Worm (Caenorhabditis elegans) whole organism, L1 larva: Measurements from ENCODE around the gene hmg-1.1.
A peak's percentile ranks its signal among the peaks of the same experiment; 100 is the strongest.

Experiments
- C16A3.4 ChIP-seq: fragments of 150-350 bp; optimal IDR thresholded peaks from 2 replicates; lab custom pipeline; 2014; ENCODE audit warnings: missing biosample characterization, missing genetic modification characterization
- C34B4.2 ChIP-seq: sonication (generic microtip); optimal IDR thresholded peaks from 2 replicates; lab custom pipeline; 2017; ENCODE audit warnings: mild to moderate bottlenecking, missing genetic modification characterization, missing compliant biosample characterization
- aha-1 ChIP-seq: fragments of 150-350 bp; optimal IDR thresholded peaks from 2 replicates; lab custom pipeline; 2014; ENCODE audit warnings: missing biosample characterization, missing genetic modification characterization
- aly-2 ChIP-seq: fragments of 150-350 bp; optimal IDR thresholded peaks from 2 replicates; lab custom pipeline; 2014; ENCODE audit warnings: missing biosample characterization, missing genetic modification characterization
- dsc-1 ChIP-seq: sonication (generic microtip); optimal IDR thresholded peaks from 2 replicates; lab custom pipeline; 2016; ENCODE audit warnings: mild to moderate bottlenecking, missing genetic modification characterization, missing compliant biosample characterization
- efl-1 ChIP-seq, 4 experiments: fragments of 150-350 bp; optimal IDR thresholded peaks in 3 of 4; peaks in 1 of 4; 1 replicate in 1 of 4; 2 replicates in 3 of 4; lab custom pipeline; 2014; ENCODE audit warnings: missing biosample characterization in 2 of 4, missing genetic modification characterization in 2 of 4, missing genetic modification reagents in 2 of 4
- egl-27 ChIP-seq, 2 experiments: fragments of 150-350 bp in 1 of 2; sonication (generic microtip); optimal IDR thresholded peaks; 3 replicates each; lab custom pipeline; 2017 to 2018; ENCODE audit warnings: missing biosample characterization in 2 of 2, missing genetic modification characterization in 2 of 2, missing genetic modification reagents in 2 of 2
- elt-3 ChIP-seq, 6 experiments: fragments of 150-350 bp in 1 of 6; sonication (generic microtip); optimal IDR thresholded peaks; 2 replicates each; lab custom pipeline; 2017 to 2018; ENCODE audit warnings: missing biosample characterization in 6 of 6, missing genetic modification characterization in 6 of 6, inconsistent platforms in 1 of 6
- ets-5 ChIP-seq: fragments of 200-800 bp; sonication (Bioruptor generic); IDR thresholded peaks from 2 replicates; pipeline ENCODE4 v1.3.6; 2022; ENCODE audit warnings: missing genetic modification characterization, missing compliant biosample characterization
- fkh-10 ChIP-seq: sonication (generic microtip); optimal IDR thresholded peaks from 2 replicates; lab custom pipeline; 2017; ENCODE audit warnings: missing biosample characterization, missing genetic modification reagents, missing genetic modification characterization
- fos-1 ChIP-seq: fragments of 150-350 bp; optimal IDR thresholded peaks from 2 replicates; lab custom pipeline; 2014; ENCODE audit warnings: missing biosample characterization, missing genetic modification characterization
- hlh-4 ChIP-seq: sonication (generic microtip); optimal IDR thresholded peaks from 2 replicates; lab custom pipeline; 2016; ENCODE audit warnings: mild to moderate bottlenecking, missing genetic modification characterization, missing compliant biosample characterization
- irx-1 ChIP-seq: sonication (generic microtip); optimal IDR thresholded peaks from 2 replicates; lab custom pipeline; 2016; ENCODE audit warnings: missing genetic modification characterization, missing compliant biosample characterization
- isw-1 ChIP-seq: fragments of 200-800 bp; sonication (Bioruptor generic); IDR thresholded peaks from 2 replicates; pipeline ENCODE4 v1.3.6; 2022; ENCODE audit warnings: missing genetic modification characterization, missing compliant biosample characterization
- jun-1 ChIP-seq: fragments of 150-350 bp; optimal IDR thresholded peaks from 2 replicates; lab custom pipeline; 2014; ENCODE audit warnings: missing biosample characterization, missing genetic modification reagents, missing genetic modification characterization
- lin-13 ChIP-seq: fragments of 150-350 bp; optimal IDR thresholded peaks from 2 replicates; lab custom pipeline; 2014; ENCODE audit warnings: missing biosample characterization, missing genetic modification reagents, missing genetic modification characterization
- lin-14 ChIP-seq: fragments of 200-800 bp; sonication (Bioruptor generic); optimal IDR thresholded peaks from 2 replicates; lab custom pipeline; 2018; ENCODE audit warnings: mild to moderate bottlenecking, missing genetic modification characterization, moderate library complexity, missing compliant biosample characterization
- lin-35 ChIP-seq, 2 experiments: fragments of 150-350 bp; optimal IDR thresholded peaks; 2 replicates each; lab custom pipeline; 2014; ENCODE audit warnings: missing biosample characterization in 2 of 2, missing genetic modification characterization in 2 of 2, missing genetic modification reagents in 2 of 2
- nhr-11 ChIP-seq: fragments of 150-350 bp; optimal IDR thresholded peaks from 2 replicates; lab custom pipeline; 2014; ENCODE audit warnings: missing biosample characterization, missing genetic modification characterization
- nhr-12 ChIP-seq: sonication (generic microtip); optimal IDR thresholded peaks from 2 replicates; lab custom pipeline; 2017; ENCODE audit warnings: missing biosample characterization, missing genetic modification characterization
- nhr-19 ChIP-seq: fragments of 200-800 bp; sonication (Bioruptor generic); conservative IDR thresholded peaks from 2 replicates; pipeline ENCODE4 v1.3.6; 2022; ENCODE audit warnings: missing genetic modification characterization, missing compliant biosample characterization
- nhr-20 ChIP-seq: sonication (generic microtip); optimal IDR thresholded peaks from 2 replicates; lab custom pipeline; 2016; ENCODE audit warnings: mild to moderate bottlenecking, missing genetic modification characterization, missing compliant biosample characterization
- nhr-76 ChIP-seq: sonication (generic microtip); optimal IDR thresholded peaks from 2 replicates; lab custom pipeline; 2017; ENCODE audit warnings: missing biosample characterization, missing genetic modification characterization
- nhr-77 ChIP-seq: fragments of 150-350 bp; optimal IDR thresholded peaks from 2 replicates; lab custom pipeline; 2014; ENCODE audit warnings: missing biosample characterization, missing genetic modification characterization
- pax-3 ChIP-seq: fragments of 200-800 bp; sonication (Bioruptor generic); optimal IDR thresholded peaks from 2 replicates; lab custom pipeline; 2018; ENCODE audit warnings: mild to moderate bottlenecking, missing genetic modification characterization, moderate library complexity, missing compliant biosample characterization
- pqm-1 ChIP-seq: sonication (generic microtip); optimal IDR thresholded peaks from 3 replicates; lab custom pipeline; 2017; ENCODE audit warnings: missing biosample characterization, missing genetic modification characterization
- rnt-1 ChIP-seq: sonication (generic microtip); optimal IDR thresholded peaks from 2 replicates; lab custom pipeline; 2016; ENCODE audit warnings: mild to moderate bottlenecking, missing genetic modification characterization, moderate library complexity, missing compliant biosample characterization
- skn-1 ChIP-seq: fragments of 150-350 bp; optimal IDR thresholded peaks from 2 replicates; lab custom pipeline; 2014; ENCODE audit warnings: missing biosample characterization, missing genetic modification characterization
- snpc-4 ChIP-seq: fragments of 150-350 bp; optimal IDR thresholded peaks from 2 replicates; lab custom pipeline; 2014; ENCODE audit warnings: missing biosample characterization, missing genetic modification characterization
- snu-23 ChIP-seq: sonication (generic microtip); optimal IDR thresholded peaks from 2 replicates; lab custom pipeline; 2016; ENCODE audit warnings: missing genetic modification characterization, missing compliant biosample characterization
- sox-4 ChIP-seq: sonication (generic microtip); optimal IDR thresholded peaks from 2 replicates; lab custom pipeline; 2016; ENCODE audit warnings: missing genetic modification characterization, missing compliant biosample characterization
- sptf-1 ChIP-seq: fragments of 150-350 bp; optimal IDR thresholded peaks from 2 replicates; lab custom pipeline; 2014; ENCODE audit warnings: missing biosample characterization, missing genetic modification characterization
- tlp-1 ChIP-seq: fragments of 150-350 bp; optimal IDR thresholded peaks from 2 replicates; lab custom pipeline; 2014; ENCODE audit warnings: missing biosample characterization, missing genetic modification characterization
- unc-62 ChIP-seq: fragments of 150-350 bp; optimal IDR thresholded peaks from 2 replicates; lab custom pipeline; 2014; ENCODE audit warnings: missing biosample characterization, missing genetic modification reagents, missing genetic modification characterization
- unc-86 ChIP-seq: sonication (generic microtip); optimal IDR thresholded peaks from 2 replicates; lab custom pipeline; 2016; ENCODE audit warnings: missing genetic modification characterization, missing compliant biosample characterization
- vab-15 ChIP-seq: sonication (generic microtip); optimal IDR thresholded peaks from 2 replicates; lab custom pipeline; 2017; ENCODE audit warnings: missing genotype, mild to moderate bottlenecking, missing genetic modification characterization, missing compliant biosample characterization
- zag-1 ChIP-seq: fragments of 150-350 bp; optimal IDR thresholded peaks from 2 replicates; lab custom pipeline; 2014; ENCODE audit warnings: missing biosample characterization, missing genetic modification characterization
- zip-4 ChIP-seq: fragments of 200-800 bp; sonication (Bioruptor generic); optimal IDR thresholded peaks from 2 replicates; lab custom pipeline; 2018; ENCODE audit warnings: mild to moderate bottlenecking, missing genetic modification characterization, moderate library complexity, missing compliant biosample characterization

Gene hmg-1.1

ce11 chrII:14251400-14251940 is 975 bp downstream of the hmg-1.1 start (continued):
- TF ChIP-seq nhr-20 (tag; lab: Kevin White, UChicago) (peak; percentile 96), snpc-4 (peak; percentile 52), aha-1 (tag; lab: Kevin White, UChicago) (peak; percentile 8), skn-1 (tag; lab: Kevin White, UChicago) (peak; percentile 29), lin-13 (GFP tag; lab: Kevin White, UChicago) (peak; percentile 37)

- no peak for TF ChIP-seq hlh-4
- TF ChIP-seq lin-35 (GFP tag; optimal IDR thresholded peaks at IDR 0.05; lab: Kevin White, UChicago): no peak
- no peak for TF ChIP-seq tlp-1 (tag; lab: Kevin White, UChicago)
- no peak for TF ChIP-seq ets-5 (GFP tag; lab: Robert Waterston, UW)
- TF ChIP-seq unc-62 (GFP tag; lab: Kevin White, UChicago): no peak
- TF ChIP-seq C34B4.2 (tag; lab: Kevin White, UChicago): no peak
- TF ChIP-seq snu-23: no peak
These were observed 1.6 kb downstream of the hmg-1.1 start, which contains the start of gene Y54G11A.2 for ce11 chrII:14252057-14252456. Gene Y54G11A.2, plus strand, starts transcription at chrII:14252357.

- TF ChIP-seq C16A3.4 (no peak), nhr-19 (GFP tag; lab: Robert Waterston, UW) (no peak), nhr-20 (tag; lab: Kevin White, UChicago) (no peak)
These were observed 5.4 kb downstream of the hmg-1.1 start for ce11 chrII:14255850-14256249.

- TF ChIP-seq isw-1 (no peak), efl-1 (optimal IDR thresholded peaks at IDR 0.05; lab: Kevin White, UChicago) (no peak), efl-1 (GFP tag; optimal IDR thresholded peaks at IDR 0.05 in 1 of 2; lab: Kevin White, UChicago) (no peak), irx-1 (tag; lab: Kevin White, UChicago) (no peak), zag-1 (tag; lab: Kevin White, UChicago) (no peak), vab-15 (tag; lab: Kevin White, UChicago) (no peak), jun-1 (tag; lab: Kevin White, UChicago) (no peak), sox-4 (tag; lab: Kevin White, UChicago) (no peak), pqm-1 (tag; lab: Kevin White, UChicago) (no peak), rnt-1 (tag; lab: Kevin White, UChicago) (no peak), lin-14 (GFP tag; lab: Kevin White, UChicago) (no peak), pax-3 (no peak), egl-27 (tag; optimal IDR thresholded peaks at IDR 0.05; lab: Kevin White, UChicago) (no peak), unc-86 (tag; lab: Kevin White, UChicago) (no peak), nhr-11 (tag; lab: Kevin White, UChicago) (no peak), fkh-10 (GFP tag; lab: Kevin White, UChicago) (no peak), sptf-1 (tag; lab: Kevin White, UChicago) (no peak), nhr-77 (no peak), nhr-19 (GFP tag; lab: Robert Waterston, UW) (no peak), dsc-1 (tag; lab: Kevin White, UChicago) (no peak), aly-2 (tag; lab: Kevin White, UChicago) (no peak)
These were observed 6.3 kb downstream of the hmg-1.1 start, which contains the start of gene Y54G11A.19 for ce11 chrII:14256779-14257178. Gene Y54G11A.19, minus strand, starts transcription at chrII:14256879.

ce11 chrII:14257943-14258342 is 7.4 kb downstream of the hmg-1.1 start:
- TF ChIP-seq zip-4 (GFP tag; lab: Kevin White, UChicago): no peak
- no peak for TF ChIP-seq elt-3 (tag; optimal IDR thresholded peaks at IDR 0.05; lab: Kevin White, UChicago)
- TF ChIP-seq fos-1: no peak
- no peak for TF ChIP-seq nhr-76 (tag; lab: Kevin White, UChicago)
- TF ChIP-seq nhr-12: no peak
- TF ChIP-seq egl-27 (tag; optimal IDR thresholded peaks at IDR 0.05; lab: Kevin White, UChicago): no peak
- TF ChIP-seq, all 84 proteins: peak for 0
